Worm (Caenorhabditis elegans) whole organism, L1 larva: ENCODE results near the gene F14D7.8.

ENCODE experiments used
- hlh-4 ChIP-seq: sonication (generic microtip); optimal IDR thresholded peaks from 2 replicates; lab custom pipeline; 2016; ENCODE audit warnings: mild to moderate bottlenecking, missing genetic modification characterization, missing compliant biosample characterization
- irx-1 ChIP-seq: sonication (generic microtip); optimal IDR thresholded peaks from 2 replicates; lab custom pipeline; 2016; ENCODE audit warnings: missing genetic modification characterization, missing compliant biosample characterization
- mdl-1 ChIP-seq, 2 experiments: fragments of 150-350 bp; optimal IDR thresholded peaks; 2 replicates each; lab custom pipeline; 2014 to 2017; ENCODE audit warnings: missing biosample characterization in 2 of 2, missing genetic modification characterization in 2 of 2, inconsistent platforms in 1 of 2
- nhr-76 ChIP-seq: sonication (generic microtip); optimal IDR thresholded peaks from 2 replicates; lab custom pipeline; 2017; ENCODE audit warnings: missing biosample characterization, missing genetic modification characterization
- nhr-77 ChIP-seq: fragments of 150-350 bp; optimal IDR thresholded peaks from 2 replicates; lab custom pipeline; 2014; ENCODE audit warnings: missing biosample characterization, missing genetic modification characterization
- unc-130 ChIP-seq: fragments of 150-350 bp; optimal IDR thresholded peaks from 2 replicates; lab custom pipeline; 2017; ENCODE audit warnings: missing biosample characterization, missing genetic modification characterization, inconsistent platforms

DNA sequence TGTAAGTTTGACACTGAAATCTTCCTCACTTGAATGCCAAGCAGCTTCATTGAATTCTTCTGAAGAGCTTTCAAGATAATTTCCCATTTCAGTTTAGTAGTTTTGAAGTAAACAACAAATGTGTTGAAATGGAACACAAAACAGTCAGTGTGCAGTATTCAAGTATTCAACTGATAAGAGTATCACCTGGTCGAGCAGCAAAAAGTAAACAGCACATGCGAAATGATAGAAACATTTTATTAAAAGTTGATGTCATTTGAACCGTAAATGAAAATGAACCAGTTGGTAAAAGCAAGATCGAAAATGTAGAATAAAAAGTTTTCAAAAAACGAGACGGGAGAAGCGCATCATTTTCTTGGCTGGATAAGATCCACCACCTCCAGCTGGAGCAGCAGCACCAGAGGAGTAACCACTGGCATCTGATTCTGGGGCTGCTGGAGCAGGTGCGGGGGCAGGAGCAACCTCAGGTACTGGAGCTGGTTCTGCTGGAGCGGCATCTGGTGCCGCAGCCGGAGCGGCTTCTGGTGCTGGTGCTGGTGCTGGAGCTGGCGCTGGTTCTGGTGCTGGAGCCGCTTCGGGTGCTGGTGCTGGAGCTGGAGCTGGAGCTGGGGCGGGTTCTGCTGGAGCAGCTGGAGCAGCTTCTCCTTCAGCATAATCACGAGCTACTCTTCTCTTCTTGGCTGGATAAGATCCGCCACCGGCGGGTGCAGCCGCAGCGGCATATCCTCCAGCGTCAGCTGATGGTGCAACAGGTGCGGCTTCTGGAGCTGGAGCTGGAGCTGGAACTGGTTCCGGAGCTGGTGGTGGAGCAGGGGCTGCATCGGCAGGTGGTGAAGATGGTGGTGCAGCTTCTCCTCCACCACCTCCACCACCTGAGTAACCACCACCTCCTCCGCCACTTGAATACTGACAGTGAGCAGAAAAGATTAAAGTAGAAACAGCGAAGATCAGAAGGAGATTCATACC is 12.2 kb upstream of the F14D7.8 start, which contains the start of the genes F47B8.4 and F47B8.18:
- TF ChIP-seq irx-1 (tag; lab: Kevin White, UChicago) (no peak), nhr-76 (tag; lab: Kevin White, UChicago) (no peak), mdl-1 (tag; optimal IDR thresholded peaks at IDR 0.05; lab: Kevin White, UChicago) (no peak), unc-130 (tag; lab: Kevin White, UChicago) (no peak), nhr-77 (tag; lab: Kevin White, UChicago) (no peak), hlh-4 (no peak)
